Fruit fly (Drosophila melanogaster) Kc167 (cell line): ENCODE data around the gene CalpB.

ENCODE experiments used
- Myc ChIP-seq: fragments of >200 bp; optimal IDR thresholded peaks from 2 replicates; lab custom pipeline; 2017; ENCODE audit warnings: missing external identifiers
- h ChIP-seq: fragments of >200 bp; optimal IDR thresholded peaks from 3 replicates; lab custom pipeline; 2018; ENCODE audit warnings: missing external identifiers
- psq ChIP-seq: fragments of >200 bp; optimal IDR thresholded peaks from 2 replicates; lab custom pipeline; 2017; ENCODE audit warnings: missing external identifiers

DNA sequence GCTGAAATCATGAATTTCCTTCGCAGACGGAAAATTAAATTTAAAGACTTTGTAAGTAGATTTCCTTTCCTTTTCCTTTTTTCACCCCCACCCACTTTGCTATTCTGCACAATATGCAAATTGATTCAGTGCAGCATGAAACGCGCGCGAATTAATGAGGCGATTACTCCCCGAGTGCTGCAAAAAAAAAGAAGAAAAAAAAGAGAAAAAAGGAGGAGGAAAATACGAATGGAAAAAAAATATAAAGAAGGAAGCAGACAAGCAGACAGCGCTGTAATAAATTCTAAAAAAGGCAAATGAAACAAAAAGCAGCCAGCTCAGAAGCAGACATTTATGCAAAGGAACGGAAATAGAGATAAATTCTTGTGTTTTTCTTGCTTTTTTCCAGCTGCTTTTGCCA lies 39.8 kb upstream of the CalpB start:
- TF ChIP-seq psq (lab: Kevin White, UChicago) = no peak
- TF ChIP-seq h (lab: Kevin White, UChicago) = no peak
- no peak for TF ChIP-seq Myc (lab: Kevin White, UChicago)
